Worm (Caenorhabditis elegans) whole organism, L2 larva: ENCODE measurements around the gene ace-4.

Experiments used
- R02D3.7 ChIP-seq: fragments of 150-350 bp; optimal IDR thresholded peaks from 2 replicates; lab custom pipeline; 2014; ENCODE audit warnings: missing biosample characterization, missing genetic modification characterization
- ZK546.5 ChIP-seq: sonication (generic microtip); optimal IDR thresholded peaks from 2 replicates; lab custom pipeline; 2017; ENCODE audit warnings: missing biosample characterization, missing genetic modification characterization
- ama-1 ChIP-seq: fragments of 150-350 bp; optimal IDR thresholded peaks from 2 replicates; lab custom pipeline; 2018; ENCODE audit warnings: inconsistent platforms
- ceh-82 ChIP-seq: fragments of 150-350 bp; optimal IDR thresholded peaks from 2 replicates; lab custom pipeline; 2014; ENCODE audit warnings: missing biosample characterization, missing genetic modification characterization
- dmd-4 ChIP-seq: sonication (generic microtip); optimal IDR thresholded peaks from 2 replicates; lab custom pipeline; 2017; ENCODE audit warnings: missing biosample characterization, missing genetic modification characterization
- fos-1 ChIP-seq: fragments of 150-350 bp; optimal IDR thresholded peaks from 2 replicates; lab custom pipeline; 2014; ENCODE audit warnings: missing biosample characterization, missing genetic modification characterization
- gmeb-1 ChIP-seq: fragments of 150-350 bp; optimal IDR thresholded peaks from 2 replicates; lab custom pipeline; 2014; ENCODE audit warnings: missing biosample characterization, missing genetic modification characterization
- lin-11 ChIP-seq: fragments of 150-350 bp; sonication (generic microtip); optimal IDR thresholded peaks from 2 replicates; lab custom pipeline; 2014; ENCODE audit warnings: missing biosample characterization, missing genetic modification characterization, inconsistent platforms, mixed read lengths
- lin-13 ChIP-seq: fragments of 150-350 bp; optimal IDR thresholded peaks from 2 replicates; lab custom pipeline; 2014; ENCODE audit warnings: missing biosample characterization, missing genetic modification reagents, missing genetic modification characterization
- nhr-129 ChIP-seq: fragments of 150-350 bp; optimal IDR thresholded peaks from 2 replicates; lab custom pipeline; 2014; ENCODE audit warnings: missing biosample characterization, missing genetic modification characterization
- skn-1 ChIP-seq: sonication (generic microtip); optimal IDR thresholded peaks from 2 replicates; lab custom pipeline; 2017; ENCODE audit warnings: missing biosample characterization, missing genetic modification characterization
- zag-1 ChIP-seq: fragments of 150-350 bp; optimal IDR thresholded peaks from 2 replicates; lab custom pipeline; 2014; ENCODE audit warnings: missing biosample characterization, missing genetic modification characterization
- ztf-4 ChIP-seq: fragments of 150-350 bp; optimal IDR thresholded peaks from 2 replicates; lab custom pipeline; 2014; ENCODE audit warnings: missing biosample characterization, missing genetic modification characterization

- TF ChIP-seq zag-1 (tag; lab: Kevin White, UChicago) (no peak), ZK546.5 (tag; lab: Kevin White, UChicago) (no peak), ama-1 (lab: Kevin White, UChicago) (no peak), fos-1 (tag; lab: Kevin White, UChicago) (no peak), skn-1 (tag; lab: Kevin White, UChicago) (no peak), ztf-4 (no peak), dmd-4 (tag; lab: Kevin White, UChicago) (no peak), lin-13 (GFP tag; lab: Kevin White, UChicago) (no peak), ceh-82 (tag; lab: Kevin White, UChicago) (no peak), R02D3.7 (no peak), nhr-129 (tag; lab: Kevin White, UChicago) (no peak), gmeb-1 (tag; lab: Kevin White, UChicago) (no peak), lin-11 (tag; lab: Kevin White, UChicago) (no peak)
These were observed 47.8 kb upstream of the ace-4 start, which contains the start of gene W03H9.1 for ce11 chrII:14150031-14150430.
